Fruit fly (Drosophila melanogaster): Measurements from ENCODE around the gene Rab23.

DNA sequence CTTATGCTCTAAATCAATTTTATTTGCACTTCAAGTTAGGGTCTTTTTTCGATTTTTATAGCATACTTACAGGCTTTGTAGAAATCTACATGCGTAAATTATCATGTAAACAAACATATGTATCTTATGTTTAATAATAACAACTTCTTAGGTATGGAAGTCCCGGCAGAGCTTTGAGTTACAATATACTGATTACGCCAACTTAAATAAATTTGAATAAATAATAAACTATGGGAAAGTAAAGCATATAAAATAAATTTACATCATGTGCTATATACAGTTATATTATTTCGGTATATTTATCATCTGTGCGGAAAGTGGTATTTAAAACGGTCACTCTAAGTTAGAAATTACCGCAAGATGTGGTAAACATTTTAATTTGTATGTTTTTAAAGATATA, 47.9 kb upstream of the Rab23 start, which contains the start of gene CG1239:
- TF ChIP-seq usp (GFP tag; optimal IDR thresholded peaks at IDR 0.05): no peak
- TF ChIP-seq Dll (optimal IDR thresholded peaks at IDR 0.05): no peak

All from whole organism.